Fruit fly (Drosophila melanogaster) whole organism, embryonic: ENCODE measurements around the gene CG17377.

Experiments used
- Atf3 ChIP-seq: fragments of 200-800 bp; sonication (Bioruptor generic); optimal IDR thresholded peaks from 3 replicates; lab custom pipeline; 2016; ENCODE audit warnings: missing biosample characterization, missing genetic modification characterization
- Awh ChIP-seq: fragments of 200-800 bp; sonication (Bioruptor generic); IDR thresholded peaks from 2 replicates; pipeline ENCODE4, ENCODE4 v1.3.6; 2022; ENCODE audit warnings: missing biosample characterization, missing genetic modification characterization
- CG10431 ChIP-seq: fragments of 200-800 bp; sonication (Bioruptor generic); optimal IDR thresholded peaks from 3 replicates; lab custom pipeline; 2018; ENCODE audit warnings: missing biosample characterization, mild to moderate bottlenecking, missing genetic modification characterization
- CG11695 ChIP-seq: fragments of 200-800 bp; sonication (Bioruptor generic); IDR thresholded peaks from 3 replicates; pipeline ENCODE4 v1.3.6; 2022; ENCODE audit warnings: missing biosample characterization, missing genetic modification characterization
- CG1529 ChIP-seq: fragments of 200-800 bp; sonication (Bioruptor generic); optimal IDR thresholded peaks from 3 replicates; lab custom pipeline; 2018; ENCODE audit warnings: missing biosample characterization, missing genetic modification characterization
- CG17568 ChIP-seq: fragments of 200-800 bp; sonication (Bioruptor generic); optimal IDR thresholded peaks from 2 replicates; lab custom pipeline; 2018; ENCODE audit warnings: missing biosample characterization, mild to moderate bottlenecking, missing genetic modification characterization, moderate library complexity
- CG17802 ChIP-seq: fragments of 200-800 bp; sonication (Bioruptor generic); optimal IDR thresholded peaks from 2 replicates; lab custom pipeline; 2018; ENCODE audit warnings: missing biosample characterization, mild to moderate bottlenecking, missing genetic modification characterization, moderate library complexity
- CG17829 ChIP-seq: fragments of 200-800 bp; optimal IDR thresholded peaks from 2 replicates; lab custom pipeline; 2019; ENCODE audit warnings: missing biosample characterization, mild to moderate bottlenecking, missing genetic modification characterization, moderate library complexity
- CG18262 ChIP-seq: fragments of 200-800 bp; optimal IDR thresholded peaks from 3 replicates; lab custom pipeline; 2019; ENCODE audit warnings: missing biosample characterization, mild to moderate bottlenecking, missing genetic modification characterization, moderate library complexity
- CG2129 ChIP-seq: fragments of 200-800 bp; sonication (Bioruptor generic); IDR thresholded peaks from 2 replicates; pipeline ENCODE4 v1.3.6; 2022; ENCODE audit warnings: missing biosample characterization, missing genetic modification characterization; ENCODE audit not compliant: partially characterized antibody
- CG2199 ChIP-seq: fragments of 200-800 bp; sonication (Bioruptor generic); IDR thresholded peaks from 3 replicates; pipeline ENCODE4 v1.3.6; 2022; ENCODE audit warnings: missing biosample characterization, missing genetic modification characterization
- CG2202 ChIP-seq: fragments of 200-800 bp; sonication (Bioruptor generic); optimal IDR thresholded peaks from 2 replicates; lab custom pipeline; 2018; ENCODE audit warnings: missing biosample characterization, mild to moderate bottlenecking, missing genetic modification characterization
- CG3163 ChIP-seq: fragments of 200-800 bp; sonication (Bioruptor generic); optimal IDR thresholded peaks from 3 replicates; lab custom pipeline; 2016; ENCODE audit warnings: missing biosample characterization, missing genetic modification characterization
- CG32767 ChIP-seq: fragments of 200-800 bp; sonication (Bioruptor generic); IDR thresholded peaks from 2 replicates; pipeline ENCODE4 v1.3.6; 2022; ENCODE audit warnings: missing biosample characterization, missing genetic modification characterization
- CG42726 ChIP-seq: fragments of 200-800 bp; sonication (Bioruptor generic); IDR thresholded peaks from 2 replicates; pipeline ENCODE4 v1.3.6; 2022; ENCODE audit warnings: missing biosample characterization, missing genetic modification characterization; ENCODE audit not compliant: partially characterized antibody
- CG5180 ChIP-seq: fragments of 200-800 bp; sonication (Bioruptor generic); optimal IDR thresholded peaks from 3 replicates; lab custom pipeline; 2017; ENCODE audit warnings: missing biosample characterization, missing genetic modification characterization, mild to moderate bottlenecking, moderate library complexity, missing genetic modification reagents
- CG6689 ChIP-seq: fragments of 200-800 bp; sonication (Bioruptor generic); IDR thresholded peaks from 2 replicates; pipeline ENCODE4 v1.3.6; 2022; ENCODE audit warnings: missing biosample characterization, missing genetic modification characterization
- CG7357 ChIP-seq: fragments of 200-800 bp; sonication (Bioruptor generic); IDR thresholded peaks from 3 replicates; pipeline ENCODE4 v1.3.6; 2022; ENCODE audit warnings: missing biosample characterization, missing genetic modification characterization
- CG7963 ChIP-seq: fragments of 200-800 bp; sonication (Bioruptor generic); IDR thresholded peaks from 3 replicates; pipeline ENCODE4 v1.3.6; 2022; ENCODE audit warnings: missing biosample characterization, missing genetic modification characterization; ENCODE audit not compliant: partially characterized antibody
- CG7987 ChIP-seq: fragments of 200-800 bp; sonication (Bioruptor generic); optimal IDR thresholded peaks from 2 replicates; lab custom pipeline; 2018; ENCODE audit warnings: missing biosample characterization, mild to moderate bottlenecking, missing genetic modification characterization, moderate library complexity
- CG9817 ChIP-seq: fragments of 200-800 bp; sonication (Bioruptor generic); optimal IDR thresholded peaks from 2 replicates; lab custom pipeline; 2018; ENCODE audit warnings: missing biosample characterization, mild to moderate bottlenecking, missing genetic modification characterization, moderate library complexity
- CG9932 ChIP-seq: fragments of 200-800 bp; sonication (Bioruptor generic); IDR thresholded peaks from 2 replicates; pipeline ENCODE4 v1.3.6; 2022; ENCODE audit warnings: missing biosample characterization, missing genetic modification characterization
- D19A ChIP-seq: fragments of 200-800 bp; optimal IDR thresholded peaks from 3 replicates; lab custom pipeline; 2019; ENCODE audit warnings: missing biosample characterization, mild to moderate bottlenecking, missing genetic modification characterization, moderate library complexity
- D19B ChIP-seq: fragments of 200-800 bp; sonication (Bioruptor generic); optimal IDR thresholded peaks from 2 replicates; lab custom pipeline; 2017; ENCODE audit warnings: missing biosample characterization, mild to moderate bottlenecking, missing genetic modification characterization
- Doc2 ChIP-seq: fragments of 200-800 bp; sonication (Bioruptor generic); IDR thresholded peaks from 2 replicates; pipeline ENCODE4 v1.3.6; 2022; ENCODE audit warnings: missing biosample characterization, missing genetic modification characterization
- Doc3 ChIP-seq: fragments of 200-800 bp; sonication (Bioruptor generic); IDR thresholded peaks from 3 replicates; pipeline ENCODE4 v1.3.6; 2022; ENCODE audit warnings: missing biosample characterization, missing genetic modification characterization; ENCODE audit not compliant: partially characterized antibody
- E2f2 ChIP-seq: fragments of 200-800 bp; sonication (Bioruptor generic); IDR thresholded peaks from 2 replicates; pipeline ENCODE4 v1.3.6; 2022; ENCODE audit warnings: missing biosample characterization, missing genetic modification characterization
- GATAe ChIP-seq: fragments of 200-800 bp; sonication (Bioruptor generic); conservative IDR thresholded peaks from 2 replicates; pipeline ENCODE4 v1.3.6; 2022; ENCODE audit warnings: missing biosample characterization, missing genetic modification characterization
- H15 ChIP-seq: fragments of 200-800 bp; sonication (Bioruptor generic); IDR thresholded peaks from 3 replicates; pipeline ENCODE4 v1.3.6; 2022; ENCODE audit warnings: missing biosample characterization, missing genetic modification characterization
- H2.0 ChIP-seq: fragments of 200-800 bp; sonication (Bioruptor generic); IDR thresholded peaks from 2 replicates; pipeline ENCODE4 v1.3.6; 2022; ENCODE audit warnings: missing biosample characterization, missing genetic modification characterization
- HmgZ ChIP-seq: fragments of 200-800 bp; sonication (Bioruptor generic); optimal IDR thresholded peaks from 2 replicates; lab custom pipeline; 2018; ENCODE audit warnings: missing biosample characterization, mild to moderate bottlenecking, missing genetic modification characterization
- Hr39 ChIP-seq: fragments of >200 bp; optimal IDR thresholded peaks from 2 replicates; lab custom pipeline; 2017
- Jarid2 ChIP-seq: fragments of 200-800 bp; sonication (Bioruptor generic); optimal IDR thresholded peaks from 3 replicates; lab custom pipeline; 2017; ENCODE audit warnings: mild to moderate bottlenecking, missing biosample characterization, missing genetic modification reagents, missing genetic modification characterization
- MBD-R2 ChIP-seq: fragments of 200-800 bp; sonication (Bioruptor generic); IDR thresholded peaks from 2 replicates; pipeline ENCODE4 v1.3.6; 2022; ENCODE audit warnings: missing biosample characterization, missing genetic modification characterization
- Mes4 ChIP-seq: fragments of 200-800 bp; sonication (Bioruptor generic); optimal IDR thresholded peaks from 2 replicates; lab custom pipeline; 2016; ENCODE audit warnings: missing biosample characterization, missing genetic modification characterization
- Myb ChIP-seq: fragments of 200-800 bp; sonication (Bioruptor generic); optimal IDR thresholded peaks from 2 replicates; lab custom pipeline; 2016; ENCODE audit warnings: missing biosample characterization, missing genetic modification characterization
- Neu2 ChIP-seq: fragments of 200-800 bp; sonication (Bioruptor generic); optimal IDR thresholded peaks from 3 replicates; lab custom pipeline; 2016; ENCODE audit warnings: missing biosample characterization, missing genetic modification characterization, borderline replicate concordance
- Opbp ChIP-seq: fragments of 200-800 bp; sonication (Bioruptor generic); IDR thresholded peaks from 3 replicates; pipeline ENCODE4 v1.3.6; 2022; ENCODE audit warnings: missing biosample characterization, missing genetic modification characterization; ENCODE audit not compliant: partially characterized antibody
- Spps ChIP-seq: fragments of 200-800 bp; sonication (Bioruptor generic); optimal IDR thresholded peaks from 2 replicates; lab custom pipeline; 2018; ENCODE audit warnings: missing biosample characterization, mild to moderate bottlenecking, missing genetic modification characterization
- Tbp ChIP-seq: fragments of >200 bp; optimal IDR thresholded peaks from 2 replicates; lab custom pipeline; 2018; ENCODE audit warnings: missing biosample characterization, missing genetic modification characterization
- cas ChIP-seq: fragments of 200-800 bp; sonication (Bioruptor generic); IDR thresholded peaks from 2 replicates; pipeline ENCODE4 v1.3.6; 2022; ENCODE audit warnings: missing biosample characterization, missing genetic modification characterization
- caup ChIP-seq: fragments of 200-800 bp; sonication (Bioruptor generic); optimal IDR thresholded peaks from 3 replicates; lab custom pipeline; 2017; ENCODE audit warnings: missing biosample characterization, mild to moderate bottlenecking, missing genetic modification characterization, moderate library complexity; ENCODE audit not compliant: severe bottlenecking
- chm ChIP-seq: fragments of 200-800 bp; sonication (Bioruptor generic); IDR thresholded peaks from 2 replicates; pipeline ENCODE4 v1.3.6; 2022; ENCODE audit warnings: missing biosample characterization, missing genetic modification characterization
- crol ChIP-seq: fragments of 200-800 bp; sonication (Bioruptor generic); IDR thresholded peaks from 2 replicates; pipeline ENCODE4 v1.3.6; 2022; ENCODE audit warnings: missing biosample characterization, missing genetic modification characterization
- dan ChIP-seq: fragments of 200-800 bp; sonication (Bioruptor generic); IDR thresholded peaks from 2 replicates; pipeline ENCODE4 v1.3.6; 2022; ENCODE audit warnings: missing biosample characterization, missing genetic modification characterization
- dm ChIP-seq: fragments of 200-800 bp; sonication (Bioruptor generic); optimal IDR thresholded peaks from 3 replicates; lab custom pipeline; 2016; ENCODE audit warnings: missing biosample characterization, missing genetic modification characterization
- emc ChIP-seq: fragments of 200-800 bp; sonication (Bioruptor generic); optimal IDR thresholded peaks from 2 replicates; lab custom pipeline; 2016; ENCODE audit warnings: missing biosample characterization, missing genetic modification characterization
- eyg ChIP-seq: fragments of 200-800 bp; sonication (Bioruptor generic); optimal IDR thresholded peaks from 3 replicates; lab custom pipeline; 2016; ENCODE audit warnings: missing biosample characterization, missing genetic modification characterization
- gfzf ChIP-seq: fragments of 200-800 bp; sonication (Bioruptor generic); optimal IDR thresholded peaks from 2 replicates; lab custom pipeline; 2016; ENCODE audit warnings: missing biosample characterization, mild to moderate bottlenecking, missing genetic modification characterization, moderate library complexity
- grau ChIP-seq: fragments of 200-800 bp; optimal IDR thresholded peaks from 3 replicates; lab custom pipeline; 2019; ENCODE audit warnings: missing biosample characterization, mild to moderate bottlenecking, missing genetic modification characterization, moderate library complexity
- gt ChIP-seq: fragments of 200-800 bp; sonication (Bioruptor generic); IDR thresholded peaks from 2 replicates; pipeline ENCODE4 v1.3.6; 2022; ENCODE audit warnings: missing biosample characterization, missing genetic modification characterization
- kah ChIP-seq: fragments of 200-800 bp; sonication (Bioruptor generic); optimal IDR thresholded peaks from 2 replicates; lab custom pipeline; 2018; ENCODE audit warnings: missing biosample characterization, mild to moderate bottlenecking, missing genetic modification characterization
- mirr ChIP-seq: fragments of 200-800 bp; sonication (Bioruptor generic); optimal IDR thresholded peaks from 3 replicates; lab custom pipeline; 2018; ENCODE audit warnings: missing biosample characterization, mild to moderate bottlenecking, missing genetic modification characterization

CG17377 gene

dm6 chr2L:6818357-6818756 lies 15.7 kb upstream of the CG17377 start (continued):
- peak; percentile 34 for TF ChIP-seq CG18262
- TF ChIP-seq grau (tag; lab: Kevin White, UChicago), result no peak
- TF ChIP-seq cas (GFP tag; lab: Robert Waterston, UW), result no peak
- no peak for TF ChIP-seq gfzf
- TF ChIP-seq Doc2 (GFP tag; lab: Robert Waterston, UW), result no peak
- peak; percentile 24 for TF ChIP-seq CG1529 (GFP tag; lab: Kevin White, UChicago)
- TF ChIP-seq HmgZ (tag; lab: Kevin White, UChicago), result no peak
- TF ChIP-seq H15 (GFP tag; lab: Robert Waterston, UW), result no peak
- no peak for TF ChIP-seq Opbp
- no peak for TF ChIP-seq emc
- TF ChIP-seq Neu2 (GFP tag; lab: Kevin White, UChicago), result no peak
- no peak for TF ChIP-seq Spps (tag; lab: Kevin White, UChicago)
- TF ChIP-seq CG7357 (GFP tag; lab: Robert Waterston, UW), result no peak
- TF ChIP-seq MBD-R2 (GFP tag; lab: Robert Waterston, UW), result no peak
- TF ChIP-seq CG10431 (GFP tag; lab: Kevin White, UChicago), result peak; percentile 15
- no peak for TF ChIP-seq D19B (GFP tag; lab: Kevin White, UChicago)
- TF ChIP-seq CG6689, result no peak
- no peak for TF ChIP-seq CG3163
- no peak for TF ChIP-seq Tbp (GFP tag; lab: Kevin White, UChicago)
- TF ChIP-seq CG17568 (GFP tag; lab: Kevin White, UChicago), result peak; percentile 15
- TF ChIP-seq CG42726 (GFP tag; lab: Robert Waterston, UW), result no peak
- no peak for TF ChIP-seq mirr (GFP tag; lab: Kevin White, UChicago)
- peak; percentile 16 for TF ChIP-seq CG7987
- no peak for TF ChIP-seq CG32767 (GFP tag; lab: Robert Waterston, UW)
- TF ChIP-seq CG5180 (GFP tag; lab: Kevin White, UChicago), result no peak
- no peak for TF ChIP-seq Mes4
- no peak for TF ChIP-seq GATAe (GFP tag; lab: Robert Waterston, UW)
- TF ChIP-seq CG17829, result no peak
- TF ChIP-seq caup (GFP tag; lab: Kevin White, UChicago), result no peak
- TF ChIP-seq Atf3, result no peak
- TF ChIP-seq CG11695 (GFP tag; lab: Robert Waterston, UW), result no peak
- TF ChIP-seq chm (GFP tag; lab: Robert Waterston, UW), result no peak
- no peak for TF ChIP-seq Doc3 (GFP tag; lab: Robert Waterston, UW)
- no peak for TF ChIP-seq CG2199 (GFP tag; lab: Robert Waterston, UW)
- no peak for TF ChIP-seq E2f2 (GFP tag; lab: Robert Waterston, UW)
- no peak for TF ChIP-seq dm (GFP tag; lab: Kevin White, UChicago)
- no peak for TF ChIP-seq H2.0 (GFP tag; lab: Robert Waterston, UW)
- no peak for TF ChIP-seq dan (GFP tag; lab: Robert Waterston, UW)
- TF ChIP-seq crol (GFP tag; lab: Robert Waterston, UW), result no peak
- no peak for TF ChIP-seq Myb
- TF ChIP-seq CG9817, result no peak
- no peak for TF ChIP-seq eyg (GFP tag; lab: Kevin White, UChicago)
- TF ChIP-seq CG2129 (GFP tag; lab: Robert Waterston, UW), result no peak
- no peak for TF ChIP-seq kah (GFP tag; lab: Kevin White, UChicago)
- no peak for TF ChIP-seq CG7963 (GFP tag; lab: Robert Waterston, UW)
- TF ChIP-seq Jarid2, result no peak
- TF ChIP-seq D19A (tag; lab: Kevin White, UChicago), result peak; percentile 6
- TF ChIP-seq Awh, result no peak
- no peak for TF ChIP-seq Hr39 (lab: Kevin White, UChicago)
- TF ChIP-seq CG2202 (tag; lab: Kevin White, UChicago), result peak; percentile 59
- TF ChIP-seq gt, result no peak
- no peak for TF ChIP-seq CG17802 (tag; lab: Kevin White, UChicago)
- TF ChIP-seq CG9932, result no peak
